Fruit fly (Drosophila melanogaster): ENCODE results near the gene Ubc4.

dm6 chr3L:9723108-9723507, 25.0 kb downstream of the Ubc4 start, which contains the start of the genes nbs and defl:
- TF ChIP-seq CG8478 (optimal IDR thresholded peaks at IDR 0.05) (no peak), CTCF (optimal IDR thresholded peaks at IDR 0.05) (no peak)

Measured in S2 (cell line).